Fruit fly (Drosophila melanogaster) whole organism, embryonic: ENCODE measurements around the gene mTerf3.
A peak's percentile ranks its signal among the peaks of the same experiment; 100 is the strongest.

ENCODE experiments used
- Ada2b ChIP-seq: fragments of 200-800 bp; sonication (Bioruptor generic); IDR thresholded peaks from 2 replicates; pipeline ENCODE4 v1.3.6; 2022; ENCODE audit warnings: missing biosample characterization, missing genetic modification characterization
- Atf-2 ChIP-seq: fragments of 200-800 bp; sonication (Bioruptor generic); optimal IDR thresholded peaks from 2 replicates; lab custom pipeline; 2016; ENCODE audit warnings: missing biosample characterization, missing genetic modification characterization
- Awh ChIP-seq: fragments of 200-800 bp; sonication (Bioruptor generic); IDR thresholded peaks from 2 replicates; pipeline ENCODE4, ENCODE4 v1.3.6; 2022; ENCODE audit warnings: missing biosample characterization, missing genetic modification characterization
- CG10274 ChIP-seq: fragments of 200-800 bp; sonication (Bioruptor generic); optimal IDR thresholded peaks from 3 replicates; lab custom pipeline; 2017; ENCODE audit warnings: missing biosample characterization, mild to moderate bottlenecking, missing genetic modification characterization
- CG10543 ChIP-seq: fragments of 200-800 bp; sonication (Bioruptor generic); optimal IDR thresholded peaks from 3 replicates; lab custom pipeline; 2017; ENCODE audit warnings: missing biosample characterization, mild to moderate bottlenecking, missing genetic modification characterization, moderate library complexity
- CG12155 ChIP-seq: fragments of 200-800 bp; sonication (Bioruptor generic); optimal IDR thresholded peaks from 3 replicates; lab custom pipeline; 2016; ENCODE audit warnings: missing biosample characterization, missing genetic modification characterization
- CG12659 ChIP-seq: fragments of 200-800 bp; sonication (Bioruptor generic); optimal IDR thresholded peaks from 3 replicates; lab custom pipeline; 2017; ENCODE audit warnings: mild to moderate bottlenecking, missing biosample characterization, missing genetic modification reagents, missing genetic modification characterization
- CG13287 ChIP-seq: fragments of 200-800 bp; sonication (Bioruptor generic); IDR thresholded peaks from 2 replicates; pipeline ENCODE4 v1.3.6; 2022; ENCODE audit warnings: missing biosample characterization, missing genetic modification characterization; ENCODE audit not compliant: partially characterized antibody
- CG14441 ChIP-seq: fragments of 200-800 bp; sonication (Bioruptor generic); IDR thresholded peaks from 2 replicates; pipeline ENCODE4 v1.3.6; 2022; ENCODE audit warnings: missing biosample characterization, missing genetic modification characterization
- CG14860 ChIP-seq: fragments of 200-800 bp; sonication (Bioruptor generic); IDR thresholded peaks from 3 replicates; pipeline ENCODE4 v1.3.6; 2022; ENCODE audit warnings: missing biosample characterization, missing genetic modification characterization; ENCODE audit not compliant: partially characterized antibody
- CG17186 ChIP-seq: fragments of 200-800 bp; sonication (Bioruptor generic); optimal IDR thresholded peaks from 3 replicates; lab custom pipeline; 2017; ENCODE audit warnings: missing biosample characterization, missing genetic modification reagents, missing genetic modification characterization
- CG1832 ChIP-seq: fragments of 200-800 bp; sonication (Bioruptor generic); optimal IDR thresholded peaks from 2 replicates; lab custom pipeline; 2017; ENCODE audit warnings: missing biosample characterization, mild to moderate bottlenecking, missing genetic modification characterization, inconsistent platforms
- CG2116 ChIP-seq: fragments of 200-800 bp; sonication (Bioruptor generic); optimal IDR thresholded peaks from 3 replicates; lab custom pipeline; 2018; ENCODE audit warnings: missing biosample characterization, mild to moderate bottlenecking, missing genetic modification characterization
- CG32767 ChIP-seq: fragments of 200-800 bp; sonication (Bioruptor generic); IDR thresholded peaks from 2 replicates; pipeline ENCODE4 v1.3.6; 2022; ENCODE audit warnings: missing biosample characterization, missing genetic modification characterization
- CG32772 ChIP-seq: fragments of 200-800 bp; sonication (Bioruptor generic); IDR thresholded peaks from 2 replicates; pipeline ENCODE4 v1.3.6; 2022; ENCODE audit warnings: missing biosample characterization, missing genetic modification characterization
- CG4328 ChIP-seq: fragments of 200-800 bp; sonication (Bioruptor generic); optimal IDR thresholded peaks from 3 replicates; lab custom pipeline; 2017; ENCODE audit warnings: missing biosample characterization, missing genetic modification reagents, missing genetic modification characterization
- CG4424 ChIP-seq: fragments of 200-800 bp; sonication (Bioruptor generic); optimal IDR thresholded peaks from 3 replicates; lab custom pipeline; 2016; ENCODE audit warnings: missing biosample characterization, missing genetic modification characterization
- CG4730 ChIP-seq: fragments of 200-800 bp; sonication (Bioruptor generic); IDR thresholded peaks from 2 replicates; pipeline ENCODE4 v1.3.6; 2022; ENCODE audit warnings: missing biosample characterization, missing genetic modification characterization
- CG6689 ChIP-seq: fragments of 200-800 bp; sonication (Bioruptor generic); IDR thresholded peaks from 2 replicates; pipeline ENCODE4 v1.3.6; 2022; ENCODE audit warnings: missing biosample characterization, missing genetic modification characterization
- CG7556 ChIP-seq: fragments of 200-800 bp; sonication (Bioruptor generic); optimal IDR thresholded peaks from 2 replicates; lab custom pipeline; 2017; ENCODE audit warnings: missing biosample characterization, mild to moderate bottlenecking, missing genetic modification characterization
- CG9215 ChIP-seq: fragments of 200-800 bp; sonication (Bioruptor generic); IDR thresholded peaks from 2 replicates; pipeline ENCODE4 v1.3.6; 2022; ENCODE audit warnings: missing biosample characterization, missing genetic modification characterization
- Dip3 ChIP-seq: fragments of 200-800 bp; sonication (Bioruptor generic); optimal IDR thresholded peaks from 3 replicates; lab custom pipeline; 2016; ENCODE audit warnings: missing biosample characterization, missing genetic modification characterization
- Elba2 ChIP-seq: fragments of 200-800 bp; sonication (Bioruptor generic); optimal IDR thresholded peaks from 3 replicates; lab custom pipeline; 2016; ENCODE audit warnings: missing biosample characterization, missing genetic modification characterization
- H2.0 ChIP-seq: fragments of 200-800 bp; sonication (Bioruptor generic); IDR thresholded peaks from 2 replicates; pipeline ENCODE4 v1.3.6; 2022; ENCODE audit warnings: missing biosample characterization, missing genetic modification characterization
- Lhr ChIP-seq: fragments of 200-800 bp; sonication (Bioruptor generic); optimal IDR thresholded peaks from 3 replicates; lab custom pipeline; 2017; ENCODE audit warnings: mild to moderate bottlenecking, missing biosample characterization, missing genetic modification reagents, missing genetic modification characterization
- Mrtf ChIP-seq: fragments of 200-800 bp; sonication (Bioruptor generic); IDR thresholded peaks from 3 replicates; pipeline ENCODE4 v1.3.6; 2022; ENCODE audit warnings: missing biosample characterization, missing genetic modification characterization
- NC2α ChIP-seq: fragments of 200-800 bp; sonication (Bioruptor generic); optimal IDR thresholded peaks from 2 replicates; lab custom pipeline; 2016; ENCODE audit warnings: missing biosample characterization, missing genetic modification characterization
- PHDP ChIP-seq: fragments of 200-800 bp; sonication (Bioruptor generic); optimal IDR thresholded peaks from 3 replicates; lab custom pipeline; 2018; ENCODE audit warnings: missing biosample characterization, mild to moderate bottlenecking, missing genetic modification characterization, moderate library complexity
- Sry-β ChIP-seq: fragments of 200-800 bp; sonication (Bioruptor generic); optimal IDR thresholded peaks from 2 replicates; lab custom pipeline; 2018; ENCODE audit warnings: missing biosample characterization, mild to moderate bottlenecking, missing genetic modification characterization, moderate library complexity
- YL-1 ChIP-seq: fragments of 200-800 bp; sonication (Bioruptor generic); optimal IDR thresholded peaks from 3 replicates; lab custom pipeline; 2017; ENCODE audit warnings: missing biosample characterization, mild to moderate bottlenecking, missing genetic modification characterization
- bcd ChIP-seq: fragments of 200-800 bp; sonication (Bioruptor generic); optimal IDR thresholded peaks from 2 replicates; lab custom pipeline; 2017; ENCODE audit warnings: missing biosample characterization, mild to moderate bottlenecking, missing genetic modification characterization
- dati ChIP-seq: fragments of 200-800 bp; sonication (Bioruptor generic); IDR thresholded peaks from 2 replicates; pipeline ENCODE4 v1.3.6; 2022; ENCODE audit warnings: missing biosample characterization, missing genetic modification characterization
- exex ChIP-seq: fragments of 200-800 bp; sonication (Bioruptor generic); optimal IDR thresholded peaks from 4 replicates; lab custom pipeline; 2018; ENCODE audit warnings: missing biosample characterization, mild to moderate bottlenecking, missing genetic modification characterization, moderate library complexity
- fd64A ChIP-seq: fragments of 200-800 bp; sonication (Bioruptor generic); optimal IDR thresholded peaks from 3 replicates; lab custom pipeline; 2018; ENCODE audit warnings: missing biosample characterization, mild to moderate bottlenecking, missing genetic modification characterization
- gfzf ChIP-seq: fragments of 200-800 bp; sonication (Bioruptor generic); optimal IDR thresholded peaks from 2 replicates; lab custom pipeline; 2016; ENCODE audit warnings: missing biosample characterization, mild to moderate bottlenecking, missing genetic modification characterization, moderate library complexity
- hth ChIP-seq: fragments of >200 bp; optimal IDR thresholded peaks from 2 replicates; lab custom pipeline; 2017; ENCODE audit warnings: inconsistent platforms
- luna ChIP-seq: fragments of 200-800 bp; sonication (Bioruptor generic); optimal IDR thresholded peaks from 2 replicates; lab custom pipeline; 2016; ENCODE audit warnings: missing biosample characterization, missing genetic modification characterization
- mam ChIP-seq: fragments of 200-800 bp; sonication (Bioruptor generic); optimal IDR thresholded peaks from 3 replicates; lab custom pipeline; 2016; ENCODE audit warnings: missing biosample characterization, missing genetic modification characterization
- nau ChIP-seq: fragments of 200-800 bp; sonication (Bioruptor generic); optimal IDR thresholded peaks from 3 replicates; lab custom pipeline; 2017; ENCODE audit warnings: missing biosample characterization, mild to moderate bottlenecking, missing genetic modification characterization, missing genetic modification reagents
- org-1 ChIP-seq: fragments of 200-800 bp; sonication (Bioruptor generic); optimal IDR thresholded peaks from 2 replicates; lab custom pipeline; 2017; ENCODE audit warnings: missing biosample characterization, missing genetic modification characterization
- pan ChIP-seq, 4 experiments: fragments of >200 bp in 3 of 4; fragments of 200-800 bp in 1 of 4; sonication (Bioruptor generic) in 1 of 4; optimal IDR thresholded peaks in 3 of 4; IDR thresholded peaks in 1 of 4; 2 replicates each; pipeline versions ENCODE4 v1.3.6 to Lab custom; 2017 to 2022; ENCODE audit warnings: missing biosample characterization in 2 of 4, missing genetic modification characterization in 2 of 4, mixed read lengths in 1 of 4
- prd ChIP-seq, 3 experiments: fragments of >200 bp in 2 of 3; fragments of 200-800 bp in 1 of 3; sonication (Bioruptor generic) in 1 of 3; optimal IDR thresholded peaks in 2 of 3; IDR thresholded peaks in 1 of 3; 2 replicates in 2 of 3; 3 replicates in 1 of 3; pipeline versions ENCODE4 v1.3.6 to Lab custom; 2017 to 2022; ENCODE audit warnings: missing biosample characterization in 1 of 3, missing genetic modification characterization in 1 of 3
- repo ChIP-seq: fragments of 200-800 bp; sonication (Bioruptor generic); optimal IDR thresholded peaks from 2 replicates; lab custom pipeline; 2016; ENCODE audit warnings: missing biosample characterization, missing genetic modification characterization
- salm ChIP-seq: fragments of 200-800 bp; sonication (Bioruptor generic); optimal IDR thresholded peaks from 2 replicates; lab custom pipeline; 2018; ENCODE audit warnings: missing biosample characterization, mild to moderate bottlenecking, missing genetic modification characterization
- schlank ChIP-seq: fragments of 200-800 bp; sonication (Bioruptor generic); optimal IDR thresholded peaks from 2 replicates; lab custom pipeline; 2018; ENCODE audit warnings: missing biosample characterization, mild to moderate bottlenecking, missing genetic modification characterization
- stc ChIP-seq: fragments of 200-800 bp; sonication (Bioruptor generic); IDR thresholded peaks from 2 replicates; pipeline ENCODE4 v1.3.6; 2022; ENCODE audit warnings: missing biosample characterization, missing genetic modification characterization
- stwl ChIP-seq: fragments of 200-800 bp; sonication (Bioruptor generic); optimal IDR thresholded peaks from 3 replicates; lab custom pipeline; 2018; ENCODE audit warnings: missing biosample characterization, mild to moderate bottlenecking, missing genetic modification characterization, moderate library complexity
- trh ChIP-seq: fragments of 200-800 bp; sonication (Bioruptor generic); optimal IDR thresholded peaks from 2 replicates; lab custom pipeline; 2016; ENCODE audit warnings: missing biosample characterization, missing genetic modification characterization

mTerf3 gene

DNA sequence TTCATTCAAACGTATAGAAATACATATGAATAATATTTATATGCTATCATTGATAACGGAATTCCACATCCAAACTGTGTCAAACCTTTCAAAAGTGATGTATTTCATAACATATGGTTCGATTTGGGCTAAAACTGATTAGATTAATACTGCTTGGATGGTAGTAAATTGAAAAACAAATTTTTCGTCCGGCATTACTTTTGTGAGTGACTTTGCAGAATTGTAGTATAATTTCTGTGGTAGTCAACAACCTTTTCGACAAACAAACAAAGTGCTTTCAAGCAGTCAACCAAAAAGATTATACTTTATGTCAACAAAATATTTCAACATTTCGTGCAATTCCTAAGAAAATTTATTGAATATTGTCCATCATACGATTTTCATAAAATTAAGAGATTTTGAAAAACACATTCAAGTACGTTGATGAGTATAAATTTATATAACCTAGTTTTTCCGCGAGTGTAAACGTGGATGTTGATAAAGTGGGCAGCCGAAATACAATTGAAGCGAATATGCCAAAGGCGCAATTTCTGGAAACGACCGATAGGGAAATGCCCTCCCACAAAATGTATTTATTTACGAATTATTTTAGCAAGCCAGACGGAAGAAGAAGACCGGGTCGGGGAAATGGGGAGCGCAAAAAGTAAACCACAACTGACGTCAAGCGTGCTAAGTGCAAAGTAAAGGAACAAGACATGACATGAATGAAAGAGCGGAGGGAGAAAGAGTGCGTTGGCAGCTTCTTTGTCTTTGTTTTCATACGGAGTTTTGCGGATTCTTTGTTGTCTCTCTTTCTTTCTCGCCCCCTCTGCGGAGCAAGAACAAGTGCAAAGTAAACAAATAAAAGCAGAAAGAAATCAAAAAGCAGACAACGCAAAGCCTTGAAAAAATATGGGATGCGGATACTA, 2.4 kb downstream of the mTerf3 start (continued):
- TF ChIP-seq schlank (tag; lab: Kevin White, UChicago) (no peak), CG10274 (GFP tag; lab: Kevin White, UChicago) (no peak), Lhr (GFP tag; lab: Kevin White, UChicago) (no peak), Ada2b (GFP tag; lab: Robert Waterston, UW) (peak; percentile 46; the same call in 1 of the 2 replicates), CG1832 (GFP tag; lab: Kevin White, UChicago) (no peak), CG14860 (no peak), Dip3 (GFP tag; lab: Kevin White, UChicago) (peak; percentile 24), Atf-2 (GFP tag; lab: Kevin White, UChicago) (no peak), exex (tag; lab: Kevin White, UChicago) (peak; percentile 50), fd64A (GFP tag; lab: Kevin White, UChicago) (no peak), pan (optimal IDR thresholded peaks at IDR 0.05; lab: Kevin White, UChicago) (no peak), pan (GFP tag; optimal IDR thresholded peaks at IDR 0.05 in 1 of 2, IDR thresholded peaks at IDR 0.05 in 1 of 2) (peak in 1 of 2 experiments; percentile 62), NC2α (GFP tag; lab: Kevin White, UChicago) (no peak), CG12659 (peak; percentile 13), repo (GFP tag; lab: Kevin White, UChicago) (no peak), CG4424 (no peak), CG12155 (GFP tag; lab: Kevin White, UChicago) (peak; percentile 20), Mrtf (GFP tag; lab: Robert Waterston, UW) (no peak), CG13287 (no peak), gfzf (no peak), CG2116 (GFP tag; lab: Kevin White, UChicago) (peak; percentile 5), CG9215 (0 out of 2 replicates have a peak, but pooled peaks have one; percentile 9), CG32772 (no peak), hth (lab: Kevin White, UChicago) (no peak), Awh (GFP tag; lab: Robert Waterston, UW) (no peak), mam (GFP tag; lab: Kevin White, UChicago) (peak; percentile 37), salm (no peak), stc (GFP tag; lab: Robert Waterston, UW) (no peak), nau (GFP tag; lab: Kevin White, UChicago) (no peak), Elba2 (GFP tag; lab: Kevin White, UChicago) (no peak), YL-1 (no peak), Sry-β (GFP tag; lab: Kevin White, UChicago) (no peak), luna (GFP tag; lab: Kevin White, UChicago) (peak; percentile 7), CG32767 (GFP tag; lab: Robert Waterston, UW) (no peak), CG14441 (GFP tag; lab: Robert Waterston, UW) (no peak), bcd (peak; percentile 13), CG4730 (GFP tag; lab: Robert Waterston, UW) (no peak), CG4328 (GFP tag; lab: Kevin White, UChicago) (no peak), CG10543 (GFP tag; lab: Kevin White, UChicago) (peak; percentile 21), org-1 (GFP tag; lab: Kevin White, UChicago) (no peak), PHDP (tag; lab: Kevin White, UChicago) (peak; percentile 40), H2.0 (GFP tag; lab: Robert Waterston, UW) (no peak), CG17186 (GFP tag; lab: Kevin White, UChicago) (no peak), stwl (tag; lab: Kevin White, UChicago) (no peak), CG6689 (GFP tag; lab: Robert Waterston, UW) (peak; percentile 54), CG7556 (GFP tag; lab: Kevin White, UChicago) (peak; percentile 45), dati (GFP tag; lab: Robert Waterston, UW) (no peak), prd (optimal IDR thresholded peaks at IDR 0.05; lab: Kevin White, UChicago) (no peak), prd (GFP tag; IDR thresholded peaks at IDR 0.05; lab: Robert Waterston, UW) (peak; percentile 35; the same call in 1 of the 3 replicates), trh (no peak)
